Fruit fly (Drosophila melanogaster) whole organism, embryonic: ENCODE measurements around the gene CG4461.

Source experiments
- Asciz ChIP-seq: fragments of 200-800 bp; sonication (Bioruptor generic); optimal IDR thresholded peaks from 2 replicates; lab custom pipeline; 2017; ENCODE audit warnings: missing biosample characterization, mild to moderate bottlenecking, missing genetic modification characterization, missing genetic modification reagents
- Awh ChIP-seq: fragments of 200-800 bp; sonication (Bioruptor generic); IDR thresholded peaks from 2 replicates; pipeline ENCODE4, ENCODE4 v1.3.6; 2022; ENCODE audit warnings: missing biosample characterization, missing genetic modification characterization
- CG10147 ChIP-seq: fragments of 200-800 bp; sonication (Bioruptor generic); optimal IDR thresholded peaks from 2 replicates; lab custom pipeline; 2019; ENCODE audit warnings: missing biosample characterization, mild to moderate bottlenecking, missing genetic modification characterization, moderate library complexity
- CG10366 ChIP-seq: fragments of 200-800 bp; sonication (Bioruptor generic); IDR thresholded peaks from 2 replicates; pipeline ENCODE4 v1.3.6; 2022; ENCODE audit warnings: missing biosample characterization, missing genetic modification characterization
- CG11085 ChIP-seq: fragments of 200-800 bp; sonication (Bioruptor generic); IDR thresholded peaks from 2 replicates; pipeline ENCODE4 v1.3.6; 2022; ENCODE audit warnings: missing biosample characterization, missing genetic modification characterization
- CG11504 ChIP-seq: fragments of 200-800 bp; sonication (Bioruptor generic); optimal IDR thresholded peaks from 3 replicates; lab custom pipeline; 2019; ENCODE audit warnings: missing biosample characterization, mild to moderate bottlenecking, missing genetic modification characterization, moderate library complexity
- CG12236 ChIP-seq: fragments of 200-800 bp; sonication (Bioruptor generic); optimal IDR thresholded peaks from 2 replicates; lab custom pipeline; 2016; ENCODE audit warnings: missing biosample characterization, missing genetic modification characterization
- CG12744 ChIP-seq: fragments of 200-800 bp; sonication (Bioruptor generic); optimal IDR thresholded peaks from 2 replicates; lab custom pipeline; 2016; ENCODE audit warnings: missing biosample characterization, missing genetic modification characterization
- CG14014 ChIP-seq: fragments of 200-800 bp; sonication (Bioruptor generic); IDR thresholded peaks from 2 replicates; pipeline ENCODE4 v1.3.6; 2022; ENCODE audit warnings: missing biosample characterization, missing genetic modification characterization
- CG18599 ChIP-seq: fragments of 200-800 bp; sonication (Bioruptor generic); optimal IDR thresholded peaks from 3 replicates; lab custom pipeline; 2017; ENCODE audit warnings: missing biosample characterization, missing genetic modification characterization, mild to moderate bottlenecking, moderate library complexity, missing genetic modification reagents
- CG2202 ChIP-seq: fragments of 200-800 bp; sonication (Bioruptor generic); optimal IDR thresholded peaks from 2 replicates; lab custom pipeline; 2018; ENCODE audit warnings: missing biosample characterization, mild to moderate bottlenecking, missing genetic modification characterization
- CG3065 ChIP-seq: fragments of 200-800 bp; sonication (Bioruptor generic); optimal IDR thresholded peaks from 2 replicates; lab custom pipeline; 2016; ENCODE audit warnings: missing biosample characterization, missing genetic modification characterization
- CG31441 ChIP-seq: fragments of 200-800 bp; sonication (Bioruptor generic); IDR thresholded peaks from 2 replicates; pipeline ENCODE4 v1.3.6; 2022; ENCODE audit warnings: missing biosample characterization, missing genetic modification characterization
- CG33213 ChIP-seq: fragments of 200-800 bp; sonication (Bioruptor generic); optimal IDR thresholded peaks from 3 replicates; lab custom pipeline; 2016; ENCODE audit warnings: missing biosample characterization, missing genetic modification characterization
- CG3407 ChIP-seq: fragments of 200-800 bp; sonication (Bioruptor generic); optimal IDR thresholded peaks from 2 replicates; lab custom pipeline; 2018; ENCODE audit warnings: missing biosample characterization, mild to moderate bottlenecking, missing genetic modification characterization
- CG4328 ChIP-seq: fragments of 200-800 bp; sonication (Bioruptor generic); optimal IDR thresholded peaks from 3 replicates; lab custom pipeline; 2017; ENCODE audit warnings: missing biosample characterization, missing genetic modification reagents, missing genetic modification characterization
- CG4360 ChIP-seq: fragments of 200-800 bp; sonication (Bioruptor generic); IDR thresholded peaks from 2 replicates; pipeline ENCODE4 v1.3.6; 2022; ENCODE audit warnings: missing biosample characterization, missing genetic modification characterization
- CG6765 ChIP-seq: fragments of 200-800 bp; sonication (Bioruptor generic); optimal IDR thresholded peaks from 3 replicates; lab custom pipeline; 2017; ENCODE audit warnings: missing biosample characterization, mild to moderate bottlenecking, missing genetic modification characterization
- Chrac-16 ChIP-seq: fragments of 200-800 bp; sonication (Bioruptor generic); optimal IDR thresholded peaks from 3 replicates; lab custom pipeline; 2016; ENCODE audit warnings: missing biosample characterization, missing genetic modification characterization
- Deaf1 ChIP-seq: fragments of 200-800 bp; optimal IDR thresholded peaks from 3 replicates; lab custom pipeline; 2019; ENCODE audit warnings: missing biosample characterization, mild to moderate bottlenecking, missing genetic modification characterization, moderate library complexity
- Dip3 ChIP-seq: fragments of 200-800 bp; sonication (Bioruptor generic); optimal IDR thresholded peaks from 3 replicates; lab custom pipeline; 2016; ENCODE audit warnings: missing biosample characterization, missing genetic modification characterization
- Doc2 ChIP-seq: fragments of 200-800 bp; sonication (Bioruptor generic); IDR thresholded peaks from 2 replicates; pipeline ENCODE4 v1.3.6; 2022; ENCODE audit warnings: missing biosample characterization, missing genetic modification characterization
- Dref ChIP-seq: fragments of 200-800 bp; sonication (Bioruptor generic); IDR thresholded peaks from 2 replicates; pipeline ENCODE4 v1.3.6; 2022; ENCODE audit warnings: missing biosample characterization, missing genetic modification characterization
- E2f2 ChIP-seq: fragments of 200-800 bp; sonication (Bioruptor generic); IDR thresholded peaks from 2 replicates; pipeline ENCODE4 v1.3.6; 2022; ENCODE audit warnings: missing biosample characterization, missing genetic modification characterization
- Ets65A ChIP-seq: fragments of 200-800 bp; sonication (Bioruptor generic); peaks from one replicate; lab custom pipeline; 2016; ENCODE audit warnings: missing biosample characterization, missing genetic modification characterization
- Fer2 ChIP-seq: fragments of 200-800 bp; sonication (Bioruptor generic); optimal IDR thresholded peaks from 2 replicates; lab custom pipeline; 2018; ENCODE audit warnings: missing biosample characterization, mild to moderate bottlenecking, missing genetic modification characterization, moderate library complexity
- Gsc ChIP-seq: fragments of 200-800 bp; sonication (Bioruptor generic); IDR thresholded peaks from 2 replicates; pipeline ENCODE4 v1.3.6; 2022; ENCODE audit warnings: missing biosample characterization, missing genetic modification characterization
- Hsf ChIP-seq: fragments of 200-800 bp; sonication (Bioruptor generic); optimal IDR thresholded peaks from 3 replicates; lab custom pipeline; 2016; ENCODE audit warnings: missing biosample characterization, missing genetic modification characterization
- Meics ChIP-seq: fragments of 200-800 bp; sonication (Bioruptor generic); optimal IDR thresholded peaks from 2 replicates; lab custom pipeline; 2017; ENCODE audit warnings: missing biosample characterization, mild to moderate bottlenecking, missing genetic modification characterization
- NC2α ChIP-seq: fragments of 200-800 bp; sonication (Bioruptor generic); optimal IDR thresholded peaks from 2 replicates; lab custom pipeline; 2016; ENCODE audit warnings: missing biosample characterization, missing genetic modification characterization
- Oaz ChIP-seq: fragments of 200-800 bp; sonication (Bioruptor generic); IDR thresholded peaks from 2 replicates; pipeline ENCODE4 v1.3.6; 2022; ENCODE audit warnings: missing biosample characterization, missing genetic modification characterization
- Oli ChIP-seq: fragments of 200-800 bp; sonication (Bioruptor generic); optimal IDR thresholded peaks from 2 replicates; lab custom pipeline; 2018; ENCODE audit warnings: missing biosample characterization, mild to moderate bottlenecking, missing genetic modification characterization, moderate library complexity
- Sry-δ ChIP-seq: fragments of 200-800 bp; sonication (Bioruptor generic); optimal IDR thresholded peaks from 2 replicates; lab custom pipeline; 2016; ENCODE audit warnings: missing biosample characterization, missing genetic modification characterization
- ash1 ChIP-seq: fragments of 200-800 bp; sonication (Bioruptor generic); optimal IDR thresholded peaks from 2 replicates; lab custom pipeline; 2018; ENCODE audit warnings: missing biosample characterization, mild to moderate bottlenecking, missing genetic modification characterization
- emc ChIP-seq: fragments of 200-800 bp; sonication (Bioruptor generic); optimal IDR thresholded peaks from 2 replicates; lab custom pipeline; 2016; ENCODE audit warnings: missing biosample characterization, missing genetic modification characterization
- fd96Cb ChIP-seq: fragments of 200-800 bp; sonication (Bioruptor generic); optimal IDR thresholded peaks from 2 replicates; lab custom pipeline; 2018; ENCODE audit warnings: missing biosample characterization, mild to moderate bottlenecking, missing genetic modification characterization, moderate library complexity
- gce ChIP-seq: fragments of 200-800 bp; sonication (Bioruptor generic); IDR thresholded peaks from 3 replicates; pipeline ENCODE4 v1.3.6; 2022; ENCODE audit warnings: missing biosample characterization, missing genetic modification characterization
- hkb ChIP-seq, 2 experiments: fragments of 200-800 bp in 1 of 2; fragments of >200 bp in 1 of 2; sonication (Bioruptor generic) in 1 of 2; IDR thresholded peaks in 1 of 2; optimal IDR thresholded peaks in 1 of 2; 2 replicates each; pipeline versions ENCODE4 v1.3.6 to Lab custom; 2017 to 2022; ENCODE audit warnings: missing biosample characterization in 1 of 2, missing genetic modification characterization in 1 of 2
- pfk ChIP-seq: fragments of 200-800 bp; sonication (Bioruptor generic); optimal IDR thresholded peaks from 2 replicates; lab custom pipeline; 2018; ENCODE audit warnings: missing biosample characterization, mild to moderate bottlenecking, missing genetic modification characterization, moderate library complexity
- phol ChIP-seq: fragments of 200-800 bp; sonication (Bioruptor generic); optimal IDR thresholded peaks from 3 replicates; lab custom pipeline; 2018; ENCODE audit warnings: missing biosample characterization, mild to moderate bottlenecking, missing genetic modification characterization, moderate library complexity
- prd ChIP-seq, 3 experiments: fragments of >200 bp in 2 of 3; fragments of 200-800 bp in 1 of 3; sonication (Bioruptor generic) in 1 of 3; optimal IDR thresholded peaks in 2 of 3; IDR thresholded peaks in 1 of 3; 2 replicates in 2 of 3; 3 replicates in 1 of 3; pipeline versions ENCODE4 v1.3.6 to Lab custom; 2017 to 2022; ENCODE audit warnings: missing biosample characterization in 1 of 3, missing genetic modification characterization in 1 of 3
- salm ChIP-seq: fragments of 200-800 bp; sonication (Bioruptor generic); optimal IDR thresholded peaks from 2 replicates; lab custom pipeline; 2018; ENCODE audit warnings: missing biosample characterization, mild to moderate bottlenecking, missing genetic modification characterization
- sisA ChIP-seq: fragments of 200-800 bp; sonication (Bioruptor generic); IDR thresholded peaks from 2 replicates; pipeline ENCODE4 v1.3.6; 2022; ENCODE audit warnings: missing biosample characterization, missing genetic modification characterization
- slbo ChIP-seq: fragments of 200-800 bp; sonication (Bioruptor generic); IDR thresholded peaks from 2 replicates; pipeline ENCODE4 v1.3.6; 2022; ENCODE audit warnings: missing biosample characterization, missing genetic modification characterization
- slou ChIP-seq: fragments of 200-800 bp; sonication (Bioruptor generic); optimal IDR thresholded peaks from 3 replicates; lab custom pipeline; 2016; ENCODE audit warnings: missing biosample characterization, missing genetic modification characterization
- toy ChIP-seq: fragments of 200-800 bp; sonication (Bioruptor generic); IDR thresholded peaks from 2 replicates; pipeline ENCODE4 v1.3.6; 2022; ENCODE audit warnings: missing biosample characterization, missing genetic modification characterization
- twi ChIP-seq: fragments of 200-800 bp; optimal IDR thresholded peaks from 2 replicates; lab custom pipeline; 2019; ENCODE audit warnings: missing biosample characterization, mild to moderate bottlenecking, missing genetic modification characterization, moderate library complexity
- zen2 ChIP-seq: fragments of 200-800 bp; sonication (Bioruptor generic); IDR thresholded peaks from 3 replicates; pipeline ENCODE4 v1.3.6; 2022; ENCODE audit warnings: missing biosample characterization, missing genetic modification characterization; ENCODE audit not compliant: partially characterized antibody
- zfh2 ChIP-seq: fragments of 200-800 bp; sonication (Bioruptor generic); optimal IDR thresholded peaks from 2 replicates; lab custom pipeline; 2016; ENCODE audit warnings: missing biosample characterization, missing genetic modification characterization

CG4461 gene

DNA sequence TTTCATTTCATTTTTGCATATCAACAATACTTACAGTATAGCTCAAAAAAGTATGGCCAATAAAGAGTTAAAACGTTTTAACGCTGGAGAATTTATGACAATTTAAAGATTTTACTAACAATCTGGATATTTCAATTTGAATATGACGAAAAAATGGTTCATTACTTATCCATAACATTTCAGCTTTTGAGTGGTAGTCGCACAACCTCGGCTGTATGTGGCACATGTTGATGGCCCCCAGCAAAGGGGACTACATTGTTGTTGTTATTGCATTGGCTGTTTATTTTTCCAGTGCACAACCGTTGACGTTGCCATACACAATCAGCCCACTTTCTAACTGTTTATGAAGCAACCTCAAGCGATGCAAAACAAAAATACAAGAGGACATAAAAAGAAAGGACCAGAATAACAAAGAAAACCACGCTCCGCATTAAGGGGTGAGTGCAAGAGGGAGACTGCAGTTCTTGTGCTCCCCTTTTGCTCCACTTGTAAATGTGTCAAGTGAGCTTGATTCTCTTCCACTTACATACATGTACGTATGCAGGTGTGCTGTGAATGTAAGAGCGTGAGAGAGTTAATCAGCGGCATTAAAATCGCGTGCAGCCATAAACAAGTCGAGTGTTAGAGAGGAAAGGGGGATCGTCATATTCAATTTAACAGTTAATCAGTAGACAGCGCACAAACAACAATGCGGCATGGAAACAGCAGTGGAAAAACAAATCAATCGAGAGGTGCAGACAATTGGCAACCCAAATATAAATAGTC lies 45.0 kb downstream of the CG4461 start (continued):
- TF ChIP-seq Hsf (GFP tag; lab: Kevin White, UChicago) (peak; percentile 25), twi (no peak), Fer2 (tag; lab: Kevin White, UChicago) (no peak), CG12236 (GFP tag; lab: Kevin White, UChicago) (peak; percentile 12), slou (no peak), hkb (optimal IDR thresholded peaks at IDR 0.05; lab: Kevin White, UChicago) (no peak), hkb (GFP tag; IDR thresholded peaks at IDR 0.05; lab: Robert Waterston, UW) (peak; percentile 66; the same call in 1 of the 2 replicates), fd96Cb (tag; lab: Kevin White, UChicago) (peak; percentile 39), CG4360 (GFP tag; lab: Robert Waterston, UW) (0 out of 2 replicates have a peak, but pooled peaks have one; percentile 13), CG12744 (GFP tag; lab: Kevin White, UChicago) (peak; percentile 4), CG11085 (GFP tag; lab: Robert Waterston, UW) (peak; percentile 17; the same call in 1 of the 2 replicates), Ets65A (GFP tag; lab: Kevin White, UChicago) (no peak), CG3407 (GFP tag; lab: Kevin White, UChicago) (peak; percentile 14), pfk (no peak), E2f2 (GFP tag; lab: Robert Waterston, UW) (peak; percentile 39; the same call in 1 of the 2 replicates), CG10147 (GFP tag; lab: Kevin White, UChicago) (peak; percentile 49), Chrac-16 (GFP tag; lab: Kevin White, UChicago) (peak; percentile 17), prd (optimal IDR thresholded peaks at IDR 0.05; lab: Kevin White, UChicago) (no peak), prd (GFP tag; IDR thresholded peaks at IDR 0.05; lab: Robert Waterston, UW) (peak; percentile 56; the same call in 2 of the 3 replicates), slbo (GFP tag; lab: Robert Waterston, UW) (peak; percentile 38), CG31441 (GFP tag; lab: Robert Waterston, UW) (peak; percentile 55), Doc2 (GFP tag; lab: Robert Waterston, UW) (no peak), Deaf1 (no peak), salm (tag; lab: Kevin White, UChicago) (peak; percentile 23), Oli (tag; lab: Kevin White, UChicago) (peak; percentile 62), CG18599 (GFP tag; lab: Kevin White, UChicago) (peak; percentile 38), Sry-δ (GFP tag; lab: Kevin White, UChicago) (no peak), emc (GFP tag; lab: Kevin White, UChicago) (no peak), phol (tag; lab: Kevin White, UChicago) (peak; percentile 41), Dip3 (GFP tag; lab: Kevin White, UChicago) (no peak), CG10366 (GFP tag; lab: Robert Waterston, UW) (peak; percentile 40), CG6765 (GFP tag; lab: Kevin White, UChicago) (no peak), CG2202 (tag; lab: Kevin White, UChicago) (no peak), Dref (GFP tag; lab: Robert Waterston, UW) (no peak), gce (GFP tag; lab: Robert Waterston, UW) (no peak), CG11504 (peak; percentile 76), CG3065 (GFP tag; lab: Kevin White, UChicago) (no peak), zfh2 (GFP tag; lab: Kevin White, UChicago) (no peak), CG33213 (no peak), CG14014 (peak; percentile 53; the same call in 1 of the 2 replicates), Asciz (GFP tag; lab: Kevin White, UChicago) (peak; percentile 52), Oaz (GFP tag; lab: Robert Waterston, UW) (no peak), CG4328 (no peak), Meics (GFP tag; lab: Kevin White, UChicago) (peak; percentile 30), Gsc (GFP tag; lab: Robert Waterston, UW) (0 out of 2 replicates have a peak, but pooled peaks have one; percentile 32), NC2α (no peak), Awh (GFP tag; lab: Robert Waterston, UW) (peak; percentile 68), sisA (peak; percentile 53; the same call in 1 of the 2 replicates), ash1 (GFP tag; lab: Kevin White, UChicago) (no peak), toy (no peak), zen2 (GFP tag; lab: Robert Waterston, UW) (no peak)
